Worm (Caenorhabditis elegans) whole organism, L4 larva: ENCODE measurements around the gene F32D1.3.

Source experiments
- Y5F2A.4 ChIP-seq: fragments of 200-800 bp; sonication (Bioruptor generic); optimal IDR thresholded peaks from 2 replicates; lab custom pipeline; 2018; ENCODE audit warnings: mild to moderate bottlenecking, missing genetic modification characterization, missing compliant biosample characterization
- Y75B8A.6 ChIP-seq: fragments of 200-800 bp; sonication (Bioruptor generic); IDR thresholded peaks from 2 replicates; pipeline ENCODE4 v1.3.6; 2022; ENCODE audit warnings: missing genetic modification reagents, missing genetic modification characterization, missing compliant biosample characterization
- ZK337.2 ChIP-seq: fragments of 200-800 bp; sonication (Bioruptor generic); IDR thresholded peaks from 2 replicates; pipeline ENCODE4 v1.3.6; 2022; ENCODE audit warnings: missing genetic modification reagents, missing genetic modification characterization, missing compliant biosample characterization
- ZK546.5 ChIP-seq, 2 experiments: sonication (generic microtip); optimal IDR thresholded peaks; 2 replicates each; lab custom pipeline; 2017; ENCODE audit warnings: missing biosample characterization in 2 of 2, missing genetic modification characterization in 2 of 2
- aha-1 ChIP-seq: fragments of 150-350 bp; peaks from one replicate; lab custom pipeline; 2014; ENCODE audit warnings: missing biosample characterization, missing genetic modification characterization
- attf-4 ChIP-seq: sonication (generic microtip); optimal IDR thresholded peaks from 3 replicates; lab custom pipeline; 2017; ENCODE audit warnings: missing biosample characterization, missing genetic modification characterization
- ceh-44 ChIP-seq: fragments of 200-800 bp; sonication (Bioruptor generic); IDR thresholded peaks from 2 replicates; pipeline ENCODE4 v1.3.6; 2022; ENCODE audit warnings: missing genetic modification reagents, missing genetic modification characterization, missing compliant biosample characterization
- ceh-62 ChIP-seq: sonication (generic microtip); optimal IDR thresholded peaks from 2 replicates; lab custom pipeline; 2017; ENCODE audit warnings: missing biosample characterization, missing genetic modification characterization
- cey-2 ChIP-seq: sonication (generic microtip); optimal IDR thresholded peaks from 3 replicates; lab custom pipeline; 2017; ENCODE audit warnings: missing genetic modification characterization, mild to moderate bottlenecking, missing compliant biosample characterization, antibody characterized with exemption, borderline replicate concordance; ENCODE audit not compliant: insufficient read depth
- daf-8 ChIP-seq: fragments of 200-800 bp; sonication (Bioruptor generic); IDR thresholded peaks from 2 replicates; pipeline ENCODE4 v1.3.6; 2022; ENCODE audit warnings: missing genetic modification characterization, missing compliant biosample characterization
- dmd-9 ChIP-seq: fragments of 200-800 bp; sonication (Bioruptor generic); IDR thresholded peaks from 2 replicates; pipeline ENCODE4 v1.3.6; 2022; ENCODE audit warnings: missing genetic modification reagents, missing genetic modification characterization, missing compliant biosample characterization
- dpl-1 ChIP-seq: fragments of 150-350 bp; optimal IDR thresholded peaks from 2 replicates; lab custom pipeline; 2014; ENCODE audit warnings: missing biosample characterization, missing genetic modification reagents, missing genetic modification characterization
- dve-1 ChIP-seq: sonication (generic microtip); optimal IDR thresholded peaks from 2 replicates; lab custom pipeline; 2017; ENCODE audit warnings: antibody characterized with exemption, mild to moderate bottlenecking, missing genetic modification characterization, missing compliant biosample characterization; ENCODE audit not compliant: insufficient read depth
- egl-27 ChIP-seq: sonication (generic microtip); optimal IDR thresholded peaks from 3 replicates; lab custom pipeline; 2017; ENCODE audit warnings: missing biosample characterization, missing genetic modification reagents, missing genetic modification characterization
- hmg-1.1 ChIP-seq: fragments of 200-800 bp; sonication (Bioruptor generic); IDR thresholded peaks from 2 replicates; pipeline ENCODE4 v1.3.6; 2022; ENCODE audit warnings: missing genetic modification reagents, missing genetic modification characterization, missing compliant biosample characterization
- lin-15B ChIP-seq: fragments of 150-350 bp; sonication (generic microtip); optimal IDR thresholded peaks from 3 replicates; lab custom pipeline; 2014; ENCODE audit warnings: missing biosample characterization, missing genetic modification characterization
- lir-3 ChIP-seq: sonication (generic microtip); optimal IDR thresholded peaks from 2 replicates; lab custom pipeline; 2016; ENCODE audit warnings: mild to moderate bottlenecking, missing genetic modification characterization, missing compliant biosample characterization
- madf-9 ChIP-seq: fragments of 200-800 bp; sonication (Bioruptor generic); conservative IDR thresholded peaks from 2 replicates; pipeline ENCODE4 v1.3.6; 2022; ENCODE audit warnings: missing genetic modification reagents, missing genetic modification characterization, missing compliant biosample characterization
- mdl-1 ChIP-seq, 2 experiments: fragments of 150-350 bp in 1 of 2; sonication (generic microtip) in 1 of 2; optimal IDR thresholded peaks; 2 replicates each; lab custom pipeline; 2014 to 2017; ENCODE audit warnings: missing biosample characterization in 2 of 2, missing genetic modification characterization in 2 of 2
- mep-1 ChIP-seq: fragments of 150-350 bp; sonication (generic microtip); optimal IDR thresholded peaks from 3 replicates; lab custom pipeline; 2014; ENCODE audit warnings: missing biosample characterization, missing genetic modification characterization
- mes-2 ChIP-seq: sonication (generic microtip); optimal IDR thresholded peaks from 2 replicates; lab custom pipeline; 2016; ENCODE audit warnings: missing genotype, mild to moderate bottlenecking, missing genetic modification characterization, missing compliant biosample characterization; ENCODE audit not compliant: poor library complexity, severe bottlenecking
- mxl-3 ChIP-seq: fragments of 200-800 bp; sonication (Bioruptor generic); optimal IDR thresholded peaks from 2 replicates; lab custom pipeline; 2018; ENCODE audit warnings: mild to moderate bottlenecking, missing genetic modification characterization, missing compliant biosample characterization
- nhr-111 ChIP-seq: fragments of 200-800 bp; sonication (Bioruptor generic); optimal IDR thresholded peaks from 2 replicates; lab custom pipeline; 2018; ENCODE audit warnings: mild to moderate bottlenecking, missing genetic modification characterization, missing compliant biosample characterization
- nhr-28 ChIP-seq: fragments of 150-350 bp; optimal IDR thresholded peaks from 2 replicates; lab custom pipeline; 2014; ENCODE audit warnings: missing biosample characterization, missing genetic modification characterization
- pqm-1 ChIP-seq: sonication (generic microtip); optimal IDR thresholded peaks from 2 replicates; lab custom pipeline; 2017; ENCODE audit warnings: missing biosample characterization, missing genetic modification characterization
- sdz-12 ChIP-seq: fragments of 200-800 bp; sonication (Bioruptor generic); optimal IDR thresholded peaks from 2 replicates; lab custom pipeline; 2018; ENCODE audit warnings: mild to moderate bottlenecking, missing genetic modification characterization, missing compliant biosample characterization
- set-16 ChIP-seq: fragments of 200-800 bp; sonication (Bioruptor generic); IDR thresholded peaks from 2 replicates; pipeline ENCODE4 v1.3.6; 2022; ENCODE audit warnings: missing genetic modification reagents, missing genetic modification characterization, missing compliant biosample characterization
- skn-1 ChIP-seq: fragments of 150-350 bp; optimal IDR thresholded peaks from 2 replicates; lab custom pipeline; 2014; ENCODE audit warnings: missing biosample characterization, missing genetic modification characterization
- spr-3 ChIP-seq: fragments of 200-800 bp; sonication (Bioruptor generic); optimal IDR thresholded peaks from 2 replicates; lab custom pipeline; 2018; ENCODE audit warnings: mild to moderate bottlenecking, missing genetic modification characterization, missing compliant biosample characterization
- tra-1 ChIP-seq: fragments of 200-800 bp; sonication (Bioruptor generic); IDR thresholded peaks from 2 replicates; pipeline ENCODE4 v1.3.6; 2022; ENCODE audit warnings: missing genetic modification reagents, missing genetic modification characterization, missing compliant biosample characterization
- unc-39 ChIP-seq: sonication (generic microtip); optimal IDR thresholded peaks from 2 replicates; lab custom pipeline; 2017; ENCODE audit warnings: missing biosample characterization, missing genetic modification characterization
- unc-62 ChIP-seq, 3 experiments: fragments of 150-350 bp in 1 of 3; sonication (generic microtip); optimal IDR thresholded peaks in 2 of 3; peaks in 1 of 3; 1 replicate in 1 of 3; 2 replicates in 2 of 3; lab custom pipeline; 2014 to 2017; ENCODE audit warnings: missing biosample characterization in 3 of 3, missing genetic modification characterization in 3 of 3, missing genetic modification reagents in 3 of 3, missing genotype in 1 of 3
- ztf-7 ChIP-seq: fragments of 150-350 bp; optimal IDR thresholded peaks from 2 replicates; lab custom pipeline; 2014; ENCODE audit warnings: missing biosample characterization, missing genetic modification characterization

F32D1.3 gene

DNA sequence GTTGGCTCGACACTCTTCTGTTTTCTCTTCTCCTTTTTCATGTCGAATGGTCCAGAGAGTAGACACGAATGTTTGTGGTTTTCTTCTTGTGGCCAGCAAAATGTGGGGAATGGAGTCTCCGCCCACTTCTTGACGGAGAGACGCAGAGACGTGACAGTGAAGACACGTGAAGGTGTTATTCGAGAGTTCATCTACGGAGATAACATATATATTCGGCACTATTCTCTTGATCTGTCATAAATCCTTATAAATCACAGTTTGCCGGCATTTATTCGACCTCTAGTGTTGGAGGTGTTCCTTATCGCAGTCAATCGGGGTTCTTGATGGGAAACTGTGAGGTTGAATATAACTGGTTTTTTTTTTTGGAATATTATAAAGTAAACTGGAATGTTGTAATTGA is at the start of gene F32D1.3:
F32D1.3 (minus strand) TSS at position 65 of the 400 bp plus-strand sequence.
- TF ChIP-seq nhr-28 (tag; lab: Kevin White, UChicago) (peak; percentile 1), lir-3 (no peak), mdl-1 (tag; optimal IDR thresholded peaks at IDR 0.05; lab: Kevin White, UChicago) (peak in 1 of 2 experiments; percentile 14), unc-62 (GFP tag; optimal IDR thresholded peaks at IDR 0.05 in 1 of 2; lab: Kevin White, UChicago) (peak in 1 of 2 experiments; percentile 83), unc-62 (tag; optimal IDR thresholded peaks at IDR 0.05; lab: Kevin White, UChicago) (no peak)

DNA sequence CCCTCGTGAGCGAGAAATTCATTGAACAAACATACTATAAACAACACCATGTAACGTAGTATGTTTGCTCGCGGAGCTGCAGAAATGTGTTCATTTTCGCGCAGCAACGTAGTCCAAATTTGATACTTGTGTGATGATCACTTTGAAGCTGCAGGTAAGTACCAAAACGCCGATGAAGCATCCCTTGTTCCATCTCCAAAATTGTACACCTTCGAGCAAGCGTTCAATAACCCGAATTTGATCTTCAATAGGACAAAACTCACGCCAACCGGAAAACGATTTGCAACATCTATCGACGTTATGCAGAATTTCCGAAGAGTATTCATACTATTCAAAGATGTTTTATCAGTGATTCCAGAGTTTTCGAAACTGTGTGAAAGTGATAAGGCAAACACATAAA is 49.3 kb upstream of the F32D1.3 start, which contains the start of gene Y47D7A.3:
Y47D7A.3 (plus strand) TSS at position 301 of the 400 bp plus-strand sequence.
- TF ChIP-seq spr-3 (GFP tag; lab: Kevin White, UChicago), result no peak
- TF ChIP-seq nhr-111, result no peak
- no peak for TF ChIP-seq pqm-1 (tag; lab: Kevin White, UChicago)
- no peak for TF ChIP-seq Y5F2A.4 (GFP tag; lab: Kevin White, UChicago)
- no peak for TF ChIP-seq tra-1
- no peak for TF ChIP-seq egl-27 (tag; lab: Kevin White, UChicago)
- no peak for TF ChIP-seq ZK337.2 (GFP tag; lab: Robert Waterston, UW)
- TF ChIP-seq daf-8 (GFP tag; lab: Robert Waterston, UW), result no peak
- no peak for TF ChIP-seq mes-2
- no peak for TF ChIP-seq skn-1
- TF ChIP-seq dpl-1 (GFP tag; lab: Kevin White, UChicago), result no peak
- no peak for TF ChIP-seq ztf-7

DNA sequence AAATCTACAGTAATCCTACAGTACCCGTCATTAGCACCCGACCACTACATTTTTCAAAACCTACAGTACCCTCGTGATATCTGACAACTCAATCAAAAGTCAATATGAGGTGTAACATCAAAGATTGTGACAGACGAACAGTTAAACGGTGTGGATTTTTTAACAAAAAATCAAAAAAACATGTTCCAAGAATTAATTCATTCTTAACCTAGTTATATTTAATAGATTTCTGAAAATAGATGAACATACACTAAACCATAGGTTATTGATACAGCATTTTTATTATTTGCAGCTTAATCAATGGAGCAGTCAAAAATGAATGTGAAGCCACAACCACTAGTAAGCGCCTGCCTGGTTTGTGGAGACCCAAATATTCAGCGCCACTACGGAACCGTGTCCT is 46.1 kb upstream of the F32D1.3 start, which contains the start of gene nhr-118:
nhr-118 (plus strand) TSS at position 301 of the 400 bp plus-strand sequence.
- TF ChIP-seq aha-1 (tag; lab: Kevin White, UChicago), result peak; percentile 9
- no peak for TF ChIP-seq Y75B8A.6

ce11 chrV:4401865-4402264 is 40.5 kb upstream of the F32D1.3 start, which contains the start of gene F13A2.5:
Gene F13A2.5 (minus strand): TSS chrV:4401965.
- TF ChIP-seq aha-1 (tag; lab: Kevin White, UChicago) (peak; percentile 1), hmg-1.1 (no peak), dve-1 (no peak)

DNA sequence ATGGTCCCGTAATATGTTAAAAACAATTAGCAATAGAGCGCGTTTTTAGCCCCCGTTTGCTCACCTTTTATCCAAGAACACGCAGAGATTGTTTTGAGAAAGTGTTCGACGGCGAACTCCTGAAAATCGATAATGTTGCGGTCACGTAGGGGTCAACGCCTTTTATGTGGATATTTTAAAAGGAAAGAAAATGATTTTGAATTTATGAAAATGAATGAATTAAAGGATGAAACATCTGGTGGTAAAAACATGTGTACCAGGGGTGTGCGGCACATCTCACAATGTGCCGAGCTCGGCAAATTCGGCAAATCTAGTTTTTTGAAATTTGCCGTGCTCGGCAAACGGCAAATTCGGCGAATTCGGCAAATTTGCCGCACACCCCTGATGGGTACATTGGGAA is 38.7 kb upstream of the F32D1.3 start, which contains the start of gene F13A2.4:
F13A2.4 (minus strand) TSS at position 101 of the 400 bp plus-strand sequence.
- TF ChIP-seq pqm-1 (tag; lab: Kevin White, UChicago), result no peak
- no peak for TF ChIP-seq cey-2
- TF ChIP-seq mxl-3 (GFP tag; lab: Kevin White, UChicago), result no peak
- TF ChIP-seq egl-27 (tag; lab: Kevin White, UChicago), result no peak
- no peak for TF ChIP-seq ZK546.5 (tag; optimal IDR thresholded peaks at IDR 0.05; lab: Kevin White, UChicago)
- no peak for TF ChIP-seq dmd-9
- TF ChIP-seq mep-1 (tag; lab: Kevin White, UChicago), result no peak
- no peak for TF ChIP-seq unc-39 (tag; lab: Kevin White, UChicago)
- TF ChIP-seq set-16, result no peak
- no peak for TF ChIP-seq ceh-62 (tag; lab: Kevin White, UChicago)

- TF ChIP-seq unc-62 (GFP tag; optimal IDR thresholded peaks at IDR 0.05 in 1 of 2; lab: Kevin White, UChicago) (no peak), unc-62 (tag; optimal IDR thresholded peaks at IDR 0.05; lab: Kevin White, UChicago) (no peak), attf-4 (tag; lab: Kevin White, UChicago) (no peak), lin-15B (tag; lab: Kevin White, UChicago) (no peak), sdz-12 (no peak), pqm-1 (tag; lab: Kevin White, UChicago) (no peak), madf-9 (GFP tag; lab: Robert Waterston, UW) (no peak), set-16 (peak; percentile 61; the same call in 1 of the 2 replicates), ceh-44 (GFP tag; lab: Robert Waterston, UW) (no peak)
Measured at ce11 chrV:4398884-4399283, 37.5 kb upstream of the F32D1.3 start.
